Worm (Caenorhabditis elegans) whole organism, midembryonic: ENCODE data around the gene B0462.5.

ENCODE experiments used
- T22C8.4 ChIP-seq: fragments of 200-800 bp; sonication (Bioruptor generic); IDR thresholded peaks from 2 replicates; pipeline ENCODE4 v1.3.6; 2022; ENCODE audit warnings: missing genetic modification characterization, missing compliant biosample characterization
- cog-1 ChIP-seq: sonication (generic microtip); optimal IDR thresholded peaks from 2 replicates; lab custom pipeline; 2016; ENCODE audit warnings: missing genetic modification characterization, missing compliant biosample characterization
- flt-1 ChIP-seq: fragments of 200-800 bp; sonication (Bioruptor generic); IDR thresholded peaks from 2 replicates; pipeline ENCODE4 v1.3.6; 2022; ENCODE audit warnings: missing genetic modification characterization, missing compliant biosample characterization
- klf-2 ChIP-seq: fragments of 200-800 bp; sonication (Bioruptor generic); conservative IDR thresholded peaks from 2 replicates; pipeline ENCODE4 v1.3.6; 2022; ENCODE audit warnings: missing genetic modification reagents, missing genetic modification characterization, missing compliant biosample characterization
- med-1 ChIP-seq: sonication (generic microtip); optimal IDR thresholded peaks from 2 replicates; lab custom pipeline; 2017; ENCODE audit warnings: missing genetic modification characterization, mild to moderate bottlenecking, missing compliant biosample characterization, antibody characterized with exemption, missing genetic modification reagents; ENCODE audit not compliant: insufficient read depth
- ref-1 ChIP-seq: fragments of 200-800 bp; sonication (Bioruptor generic); conservative IDR thresholded peaks from 2 replicates; pipeline ENCODE4 v1.3.6; 2022; ENCODE audit warnings: missing genetic modification reagents, missing genetic modification characterization, missing compliant biosample characterization
- tab-1 ChIP-seq: fragments of 200-800 bp; sonication (Bioruptor generic); IDR thresholded peaks from 2 replicates; pipeline ENCODE4 v1.3.6; 2022; ENCODE audit warnings: missing genetic modification characterization, missing compliant biosample characterization
- ztf-23 ChIP-seq: fragments of 200-800 bp; sonication (Bioruptor generic); IDR thresholded peaks from 2 replicates; pipeline ENCODE4 v1.3.6; 2022; ENCODE audit warnings: missing genetic modification reagents, missing genetic modification characterization, missing compliant biosample characterization
- ztf-29 ChIP-seq: fragments of 200-800 bp; sonication (Bioruptor generic); IDR thresholded peaks from 2 replicates; pipeline ENCODE4 v1.3.6; 2022; ENCODE audit warnings: missing genetic modification reagents, missing genetic modification characterization, missing compliant biosample characterization

The B0462.5 gene

DNA sequence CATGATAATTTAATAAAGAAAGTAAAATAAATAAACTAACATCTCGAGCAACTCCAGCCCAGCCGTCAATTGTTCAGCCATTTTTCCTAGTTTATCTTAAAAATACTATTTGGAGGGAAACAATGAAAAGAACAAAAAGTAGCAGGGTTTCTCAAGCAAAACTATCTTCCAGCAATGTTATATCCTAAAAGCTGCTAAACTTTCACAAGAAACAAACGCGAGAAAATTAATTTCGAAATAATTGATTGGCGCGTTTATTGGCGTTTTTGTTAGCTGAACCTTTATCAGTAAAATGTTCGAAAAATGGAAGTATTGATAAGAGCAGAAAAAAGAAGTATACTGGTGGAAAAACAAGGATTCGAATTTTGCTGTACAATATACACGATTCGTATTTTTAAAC is at the start of gene B0462.5:
Gene B0462.5, minus strand, starts transcription at position 101 of the 400 bp plus-strand sequence.
- TF ChIP-seq ztf-29 (no peak), ztf-23 (GFP tag; lab: Robert Waterston, UW) (no peak), klf-2 (GFP tag; lab: Robert Waterston, UW) (no peak), flt-1 (GFP tag; lab: Robert Waterston, UW) (no peak), T22C8.4 (no peak), ref-1 (GFP tag; lab: Robert Waterston, UW) (no peak)

DNA sequence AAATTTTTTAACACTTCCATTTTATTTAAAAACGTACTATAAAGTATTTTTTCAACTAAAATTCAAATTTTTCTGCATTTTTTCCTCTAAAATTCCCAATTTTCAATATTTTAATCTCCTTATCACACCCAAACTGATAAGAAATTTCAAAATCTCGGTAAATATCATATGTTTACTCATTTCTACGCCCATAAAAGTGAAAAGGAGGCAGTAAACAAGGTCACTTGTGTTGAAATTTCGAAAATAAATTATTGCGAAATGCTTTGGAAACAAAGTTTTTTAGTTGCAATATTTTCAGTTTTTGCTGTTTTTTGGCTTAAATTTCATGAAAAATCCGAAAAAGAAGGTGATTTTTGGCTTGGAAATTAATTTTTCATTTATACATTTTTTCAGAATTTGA is 48.4 kb upstream of the B0462.5 start, which contains the start of gene C08E8.4:
Gene C08E8.4, plus strand, starts transcription at position 268 of the 400 bp plus-strand sequence.
- TF ChIP-seq ref-1 (GFP tag; lab: Robert Waterston, UW) (no peak), T22C8.4 (no peak), flt-1 (GFP tag; lab: Robert Waterston, UW) (no peak), med-1 (GFP tag; lab: Kevin White, UChicago) (no peak), cog-1 (tag; lab: Kevin White, UChicago) (no peak), klf-2 (GFP tag; lab: Robert Waterston, UW) (no peak), ztf-29 (no peak), tab-1 (no peak), ztf-23 (GFP tag; lab: Robert Waterston, UW) (no peak)

- TF ChIP-seq klf-2 (GFP tag; lab: Robert Waterston, UW) = no peak
- no peak for TF ChIP-seq med-1 (GFP tag; lab: Kevin White, UChicago)
- TF ChIP-seq flt-1 (GFP tag; lab: Robert Waterston, UW) = no peak
Measured at ce11 chrV:18371028-18371427, 47.9 kb upstream of the B0462.5 start.

- TF ChIP-seq med-1 (GFP tag; lab: Kevin White, UChicago) (no peak), flt-1 (GFP tag; lab: Robert Waterston, UW) (no peak), T22C8.4 (no peak), cog-1 (tag; lab: Kevin White, UChicago) (no peak), ref-1 (GFP tag; lab: Robert Waterston, UW) (no peak), tab-1 (no peak), klf-2 (GFP tag; lab: Robert Waterston, UW) (no peak), ztf-23 (GFP tag; lab: Robert Waterston, UW) (no peak), ztf-29 (no peak)
Measured at ce11 chrV:18368322-18368721, 45.2 kb upstream of the B0462.5 start, which contains the start of gene C08E8.6. C08E8.6 (minus strand) TSS chrV:18368422.

DNA sequence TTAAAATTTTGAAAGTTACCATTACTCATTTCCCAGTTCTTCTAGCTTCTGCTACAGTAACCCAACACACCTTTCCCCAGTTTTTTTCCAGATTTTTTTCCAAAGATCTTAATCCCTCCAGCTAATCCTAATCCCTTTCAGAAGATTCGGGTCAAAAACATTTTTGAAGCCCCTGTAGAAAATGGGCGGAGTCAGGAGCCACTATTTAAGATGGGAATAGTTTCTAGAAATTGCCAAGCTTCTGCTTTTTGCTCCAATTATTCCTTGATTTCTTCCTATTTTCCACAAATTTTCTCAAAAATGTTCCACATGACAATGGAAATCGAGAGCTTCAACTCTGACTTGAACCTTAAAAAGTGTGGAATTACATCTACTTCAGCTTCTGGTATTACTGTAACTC is 41.4 kb upstream of the B0462.5 start, which contains the start of gene C08E8.9:
Gene C08E8.9, plus strand, starts transcription at position 301 of the 400 bp plus-strand sequence.
- TF ChIP-seq T22C8.4 (no peak), ztf-23 (GFP tag; lab: Robert Waterston, UW) (no peak), cog-1 (tag; lab: Kevin White, UChicago) (no peak), tab-1 (no peak), ztf-29 (no peak), med-1 (GFP tag; lab: Kevin White, UChicago) (no peak), ref-1 (GFP tag; lab: Robert Waterston, UW) (no peak), flt-1 (GFP tag; lab: Robert Waterston, UW) (no peak), klf-2 (GFP tag; lab: Robert Waterston, UW) (no peak)

DNA sequence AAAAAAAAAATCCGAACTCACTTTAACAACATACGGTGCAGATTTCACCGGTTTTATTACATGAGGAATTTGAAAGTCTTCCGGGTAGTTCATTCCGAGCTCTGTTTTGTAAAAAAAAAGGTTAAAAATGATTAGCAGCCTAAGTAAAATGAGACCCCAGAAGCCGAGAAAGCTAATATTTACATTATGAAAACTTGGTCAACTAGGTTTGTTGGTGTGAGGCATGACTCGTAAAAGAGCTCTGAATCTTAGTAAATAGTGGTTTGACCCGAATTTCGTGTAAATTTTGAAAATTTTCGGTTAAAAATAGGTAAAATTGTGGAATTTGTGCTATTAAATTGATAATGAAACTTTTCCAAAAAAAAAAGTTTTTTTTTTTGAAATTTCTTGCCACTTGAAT is 39.3 kb upstream of the B0462.5 start, which contains the start of gene C08E8.1:
Gene C08E8.1, minus strand, starts transcription at position 101 of the 400 bp plus-strand sequence.
- TF ChIP-seq klf-2 (GFP tag; lab: Robert Waterston, UW) = no peak
- TF ChIP-seq cog-1 (tag; lab: Kevin White, UChicago) = no peak
- no peak for TF ChIP-seq flt-1 (GFP tag; lab: Robert Waterston, UW)
- no peak for TF ChIP-seq ref-1 (GFP tag; lab: Robert Waterston, UW)
- no peak for TF ChIP-seq T22C8.4
- no peak for TF ChIP-seq ztf-29
- no peak for TF ChIP-seq ztf-23 (GFP tag; lab: Robert Waterston, UW)
- TF ChIP-seq tab-1 = no peak
- no peak for TF ChIP-seq med-1 (GFP tag; lab: Kevin White, UChicago)

DNA sequence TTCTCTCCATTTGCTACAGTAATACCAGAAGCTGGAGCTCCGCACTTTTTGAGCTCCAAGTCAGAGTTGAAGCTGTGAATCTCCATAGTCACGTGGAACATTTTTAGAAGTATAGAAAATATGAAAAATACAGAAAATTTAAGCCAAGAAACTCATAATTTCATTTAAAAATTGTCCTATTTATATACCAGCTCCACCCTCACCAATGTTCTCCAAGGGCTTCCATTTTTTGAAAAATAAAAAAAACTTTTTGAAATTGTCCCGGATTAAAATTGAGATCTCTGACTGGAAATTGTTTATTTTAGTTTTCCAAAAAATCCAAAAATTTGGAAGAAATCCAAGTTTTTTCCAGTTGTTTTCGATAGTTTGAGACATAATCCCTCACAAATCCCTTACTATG is 36.8 kb upstream of the B0462.5 start, which contains the start of gene C08E8.5:
Gene C08E8.5, minus strand, starts transcription at position 101 of the 400 bp plus-strand sequence.
- TF ChIP-seq cog-1 (tag; lab: Kevin White, UChicago) (no peak), ztf-29 (no peak), ztf-23 (GFP tag; lab: Robert Waterston, UW) (no peak), klf-2 (GFP tag; lab: Robert Waterston, UW) (no peak), tab-1 (no peak), flt-1 (GFP tag; lab: Robert Waterston, UW) (no peak), med-1 (GFP tag; lab: Kevin White, UChicago) (no peak), ref-1 (GFP tag; lab: Robert Waterston, UW) (no peak), T22C8.4 (no peak)

- TF ChIP-seq ref-1 (GFP tag; lab: Robert Waterston, UW) = no peak
- TF ChIP-seq flt-1 (GFP tag; lab: Robert Waterston, UW) = no peak
- TF ChIP-seq ztf-23 (GFP tag; lab: Robert Waterston, UW) = no peak
- no peak for TF ChIP-seq cog-1 (tag; lab: Kevin White, UChicago)
- TF ChIP-seq ztf-29 = no peak
- TF ChIP-seq T22C8.4 = no peak
- no peak for TF ChIP-seq klf-2 (GFP tag; lab: Robert Waterston, UW)
- TF ChIP-seq med-1 (GFP tag; lab: Kevin White, UChicago) = no peak
- TF ChIP-seq tab-1 = no peak
Measured at ce11 chrV:18355742-18356141, 32.6 kb upstream of the B0462.5 start, which contains the start of gene C08E8.2. C08E8.2 (minus strand) TSS chrV:18355842.

- no peak for TF ChIP-seq med-1 (GFP tag; lab: Kevin White, UChicago)
Measured at ce11 chrV:18354299-18354698, 31.2 kb upstream of the B0462.5 start.

- no peak for TF ChIP-seq cog-1 (tag; lab: Kevin White, UChicago)
- no peak for TF ChIP-seq T22C8.4
- no peak for TF ChIP-seq flt-1 (GFP tag; lab: Robert Waterston, UW)
- no peak for TF ChIP-seq klf-2 (GFP tag; lab: Robert Waterston, UW)
- no peak for TF ChIP-seq ztf-23 (GFP tag; lab: Robert Waterston, UW)
- TF ChIP-seq ref-1 (GFP tag; lab: Robert Waterston, UW) = no peak
- TF ChIP-seq med-1 (GFP tag; lab: Kevin White, UChicago) = no peak
- no peak for TF ChIP-seq ztf-29
- TF ChIP-seq tab-1 = no peak
Measured at ce11 chrV:18350721-18351120, 27.6 kb upstream of the B0462.5 start, which contains the start of gene C08E8.11. C08E8.11 (plus strand) TSS chrV:18351021.
